Worm (Caenorhabditis elegans) whole organism, young adult: ENCODE measurements around the gene mct-6.

Source experiments
- T07F8.4 ChIP-seq: sonication (generic microtip); optimal IDR thresholded peaks from 2 replicates; lab custom pipeline; 2016; ENCODE audit warnings: mild to moderate bottlenecking, missing genetic modification characterization, moderate library complexity, missing compliant biosample characterization
- Y95B8A.8 ChIP-seq: fragments of 200-800 bp; sonication (Bioruptor generic); IDR thresholded peaks from 2 replicates; pipeline ENCODE4 v1.3.6; 2022; ENCODE audit warnings: missing genetic modification reagents, missing genetic modification characterization, missing compliant biosample characterization
- cebp-2 ChIP-seq: fragments of 200-800 bp; sonication (Bioruptor generic); IDR thresholded peaks from 2 replicates; pipeline ENCODE4 v1.3.6; 2022; ENCODE audit warnings: missing genetic modification characterization, missing compliant biosample characterization
- ceh-27 ChIP-seq: fragments of 200-800 bp; sonication (Bioruptor generic); optimal IDR thresholded peaks from 2 replicates; lab custom pipeline; 2018; ENCODE audit warnings: mild to moderate bottlenecking, missing genetic modification characterization, moderate library complexity, missing compliant biosample characterization
- ceh-79 ChIP-seq: sonication (generic microtip); optimal IDR thresholded peaks from 2 replicates; lab custom pipeline; 2017; ENCODE audit warnings: mild to moderate bottlenecking, missing genetic modification characterization, missing compliant biosample characterization
- efl-1 ChIP-seq: fragments of 150-350 bp; optimal IDR thresholded peaks from 2 replicates; lab custom pipeline; 2014; ENCODE audit warnings: missing biosample characterization, missing genetic modification reagents, missing genetic modification characterization
- ekl-4 ChIP-seq: fragments of 200-800 bp; sonication (Bioruptor generic); IDR thresholded peaks from 2 replicates; pipeline ENCODE4 v1.3.6; 2022; ENCODE audit warnings: missing genetic modification reagents, missing genetic modification characterization, missing compliant biosample characterization
- fkh-3 ChIP-seq: sonication (generic microtip); optimal IDR thresholded peaks from 2 replicates; lab custom pipeline; 2016; ENCODE audit warnings: mild to moderate bottlenecking, missing genetic modification characterization, missing compliant biosample characterization
- lir-1 ChIP-seq: fragments of 200-800 bp; sonication (Bioruptor generic); conservative IDR thresholded peaks from 2 replicates; pipeline ENCODE4 v1.3.6; 2022; ENCODE audit warnings: missing genetic modification reagents, missing genetic modification characterization, missing compliant biosample characterization
- lsy-27 ChIP-seq: sonication (generic microtip); optimal IDR thresholded peaks from 2 replicates; lab custom pipeline; 2017; ENCODE audit warnings: missing genetic modification characterization, mild to moderate bottlenecking, missing compliant biosample characterization, antibody characterized with exemption, missing genotype, borderline replicate concordance; ENCODE audit not compliant: insufficient read depth
- pha-4 ChIP-seq: fragments of 150-350 bp; sonication (generic microtip); optimal IDR thresholded peaks from 2 replicates; lab custom pipeline; 2014; ENCODE audit warnings: missing biosample characterization, missing genetic modification reagents, missing genetic modification characterization
- snpc-4 ChIP-seq, 5 experiments: fragments of 150-350 bp in 1 of 5; sonication (generic microtip) in 4 of 5; optimal IDR thresholded peaks; 2 replicates each; lab custom pipeline; 2014 to 2018; ENCODE audit warnings: missing genetic modification characterization in 5 of 5, missing biosample characterization in 3 of 5, antibody characterized with exemption in 2 of 5, mild to moderate bottlenecking in 2 of 5, missing compliant biosample characterization in 2 of 5, missing genotype in 2 of 5, moderate library complexity in 2 of 5, missing genetic modification reagents in 1 of 5
- unc-62 ChIP-seq: fragments of 150-350 bp; optimal IDR thresholded peaks from 2 replicates; lab custom pipeline; 2014; ENCODE audit warnings: missing biosample characterization, missing genetic modification reagents, missing genetic modification characterization

ce11 chrX:16773421-16773820, 3.1 kb upstream of the mct-6 start:
- no peak for TF ChIP-seq T07F8.4
- TF ChIP-seq lsy-27 (tag; lab: Kevin White, UChicago), result no peak
- no peak for TF ChIP-seq efl-1
- no peak for TF ChIP-seq snpc-4 (GFP tag; optimal IDR thresholded peaks at IDR 0.05; lab: Kevin White, UChicago)
- TF ChIP-seq snpc-4 (tag; optimal IDR thresholded peaks at IDR 0.05; lab: Kevin White, UChicago), result no peak
- no peak for TF ChIP-seq unc-62 (GFP tag; lab: Kevin White, UChicago)
- no peak for TF ChIP-seq cebp-2
- no peak for TF ChIP-seq fkh-3
- no peak for TF ChIP-seq pha-4
- no peak for TF ChIP-seq lir-1 (GFP tag; lab: Robert Waterston, UW)
- no peak for TF ChIP-seq ekl-4 (GFP tag; lab: Robert Waterston, UW)
- TF ChIP-seq Y95B8A.8 (GFP tag; lab: Robert Waterston, UW), result no peak
- no peak for TF ChIP-seq ceh-27
- TF ChIP-seq ceh-79 (tag; lab: Kevin White, UChicago), result no peak
